Worm (Caenorhabditis elegans) whole organism, late embryonic: ENCODE data around the gene fbxa-182.

Source experiments
- fkh-10 ChIP-seq: fragments of 150-350 bp; optimal IDR thresholded peaks from 2 replicates; lab custom pipeline; 2014; ENCODE audit warnings: missing biosample characterization, missing genetic modification reagents, missing genetic modification characterization
- pha-4 ChIP-seq: fragments of 150-350 bp; optimal IDR thresholded peaks from 2 replicates; lab custom pipeline; 2018; ENCODE audit warnings: missing biosample characterization, missing genetic modification reagents, missing genetic modification characterization

DNA sequence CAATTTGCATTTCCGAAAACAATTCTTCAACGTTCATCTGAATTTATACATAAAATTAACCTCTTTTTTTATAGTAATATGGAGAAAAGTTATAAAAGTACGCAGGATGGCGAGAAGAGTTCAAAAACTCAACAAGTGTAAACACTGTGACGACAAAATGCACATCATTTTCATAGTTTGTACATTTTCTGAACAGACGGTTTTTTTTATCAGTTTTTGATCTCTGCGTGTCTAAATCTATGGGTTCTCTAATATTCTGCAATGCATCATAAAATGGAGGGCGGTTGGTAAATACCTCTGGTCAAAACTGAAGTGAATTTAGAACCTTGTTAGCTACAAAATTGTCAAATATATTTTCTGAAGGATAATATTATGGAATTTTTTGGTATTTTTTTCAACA is 2.9 kb upstream of the fbxa-182 start, which contains the start of gene fbxa-4:
- TF ChIP-seq fkh-10 (no peak), pha-4 (tag; lab: Kevin White, UChicago) (no peak)
